Fruit fly (Drosophila melanogaster) whole organism, larva: ENCODE data around the gene sisA.

Source experiments
- noc ChIP-seq: fragments of 200-800 bp; sonication (Bioruptor generic); optimal IDR thresholded peaks from 3 replicates; lab custom pipeline; 2019; ENCODE audit warnings: missing biosample characterization, mild to moderate bottlenecking, missing genetic modification characterization, moderate library complexity

Gene sisA

dm6 chrX:11322257-11322656 lies at the start of gene sisA:
Gene sisA (minus strand): TSS chrX:11322357.
- TF ChIP-seq noc (tag; lab: Kevin White, UChicago): no peak

- TF ChIP-seq noc (tag; lab: Kevin White, UChicago): no peak
Measured at dm6 chrX:11371613-11372012, 49.5 kb upstream of the sisA start.

- no peak for TF ChIP-seq noc (tag; lab: Kevin White, UChicago)
Measured at dm6 chrX:11370792-11371191, 48.6 kb upstream of the sisA start.

- TF ChIP-seq noc (tag; lab: Kevin White, UChicago): no peak
Measured at dm6 chrX:11369374-11369773, 47.2 kb upstream of the sisA start, which contains the start of gene dlg1. Gene dlg1 (plus strand): TSS chrX:11369665.

- TF ChIP-seq noc (tag; lab: Kevin White, UChicago): no peak
Measured at dm6 chrX:11367783-11368509, 45.8 kb upstream of the sisA start, which contains the start of the genes hop and Tim8. Gene hop (minus strand): TSS chrX:11368098. Gene Tim8 (plus strand): TSS chrX:11368445.

dm6 chrX:11359081-11359481 lies 36.9 kb upstream of the sisA start, which contains the start of gene Pa1:
Gene Pa1 (plus strand): TSS chrX:11359236.
- TF ChIP-seq noc (tag; lab: Kevin White, UChicago): no peak

dm6 chrX:11356648-11357047 lies 34.5 kb upstream of the sisA start:
- no peak for TF ChIP-seq noc (tag; lab: Kevin White, UChicago)

dm6 chrX:11355708-11356174 lies 33.6 kb upstream of the sisA start, which contains the start of gene dsh:
Gene dsh (plus strand): TSS chrX:11355881.
- no peak for TF ChIP-seq noc (tag; lab: Kevin White, UChicago)

dm6 chrX:11351351-11351750 lies 29.2 kb upstream of the sisA start:
- TF ChIP-seq noc (tag; lab: Kevin White, UChicago): peak; percentile 93

dm6 chrX:11350505-11351327 lies 28.6 kb upstream of the sisA start, which contains the start of gene CG1737:
Gene CG1737 (plus strand): TSS chrX:11350608.
- peak; percentile 63 for TF ChIP-seq noc (tag; lab: Kevin White, UChicago)

dm6 chrX:11349780-11350179 lies 27.6 kb upstream of the sisA start, which contains the start of gene NdufV3:
Gene NdufV3 (plus strand): TSS chrX:11349998.
- no peak for TF ChIP-seq noc (tag; lab: Kevin White, UChicago)

- no peak for TF ChIP-seq noc (tag; lab: Kevin White, UChicago)
Measured at dm6 chrX:11348829-11349228, 26.7 kb upstream of the sisA start, which contains the start of gene CG1738. Gene CG1738 (plus strand): TSS chrX:11349049.

- TF ChIP-seq noc (tag; lab: Kevin White, UChicago): no peak
Measured at dm6 chrX:11347809-11348208, 25.7 kb upstream of the sisA start, which contains the start of the genes GCS1 and CG11756. Gene GCS1 (minus strand): TSS chrX:11348001. Gene CG11756 (plus strand): TSS chrX:11348120.

- TF ChIP-seq noc (tag; lab: Kevin White, UChicago): peak; percentile 70
Measured at dm6 chrX:11342771-11343170, 20.6 kb upstream of the sisA start.

- no peak for TF ChIP-seq noc (tag; lab: Kevin White, UChicago)
Measured at dm6 chrX:11342168-11342567, 20.0 kb upstream of the sisA start.
